Worm (Caenorhabditis elegans): ENCODE measurements around the gene plc-2.

plc-2 gene

DNA sequence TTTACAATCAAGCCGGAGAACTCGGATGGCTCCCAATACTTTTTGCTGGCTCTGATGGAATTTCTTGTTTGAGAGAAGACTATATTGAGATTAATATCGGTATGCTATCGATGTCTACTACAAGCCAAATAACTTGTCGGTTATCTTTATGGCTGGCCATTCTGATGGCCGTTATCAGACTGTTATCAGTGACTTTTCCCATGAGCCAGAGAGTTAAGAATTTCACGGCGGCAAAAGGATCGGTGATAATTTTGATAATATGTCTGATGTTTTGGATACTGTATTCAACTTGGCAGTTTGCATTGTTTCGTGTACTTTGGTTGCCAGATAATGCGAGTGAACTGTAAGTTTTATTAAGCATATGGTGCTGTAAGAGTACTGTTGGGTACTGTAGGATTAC is 33.8 kb downstream of the plc-2 start:
- TF ChIP-seq fos-1 (tag; optimal IDR thresholded peaks at IDR 0.05), result peak; percentile 74
- TF ChIP-seq snpc-4 (tag; optimal IDR thresholded peaks at IDR 0.05), result no peak

DNA sequence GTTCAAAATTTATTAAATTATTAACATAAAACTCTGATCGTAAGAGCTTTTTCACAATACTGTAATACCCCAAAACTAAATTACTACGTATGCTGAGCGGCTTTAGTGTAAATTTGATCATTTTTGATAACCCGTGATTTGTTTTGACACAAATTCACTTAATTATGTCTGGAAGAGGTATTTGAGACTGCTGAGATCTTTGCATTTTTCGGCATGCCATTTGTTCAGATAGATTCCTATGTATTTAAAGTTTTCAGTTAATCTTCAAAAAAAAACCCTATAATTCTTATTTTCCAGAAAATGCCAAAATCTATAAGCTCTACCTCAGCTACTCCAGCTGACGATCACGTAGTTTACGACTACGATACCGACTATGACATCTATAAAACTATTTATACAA is 37.9 kb downstream of the plc-2 start, which contains the start of gene srw-15:
Gene srw-15, plus strand, starts transcription at position 301 of the 400 bp plus-strand sequence.
- TF ChIP-seq mab-5 (tag; optimal IDR thresholded peaks at IDR 0.05) (no peak), ama-1 (optimal IDR thresholded peaks at IDR 0.05) (no peak), fos-1 (tag; optimal IDR thresholded peaks at IDR 0.05) (no peak), nhr-21 (tag; optimal IDR thresholded peaks at IDR 0.05) (no peak), mbf-1 (tag; optimal IDR thresholded peaks at IDR 0.05) (no peak)

DNA sequence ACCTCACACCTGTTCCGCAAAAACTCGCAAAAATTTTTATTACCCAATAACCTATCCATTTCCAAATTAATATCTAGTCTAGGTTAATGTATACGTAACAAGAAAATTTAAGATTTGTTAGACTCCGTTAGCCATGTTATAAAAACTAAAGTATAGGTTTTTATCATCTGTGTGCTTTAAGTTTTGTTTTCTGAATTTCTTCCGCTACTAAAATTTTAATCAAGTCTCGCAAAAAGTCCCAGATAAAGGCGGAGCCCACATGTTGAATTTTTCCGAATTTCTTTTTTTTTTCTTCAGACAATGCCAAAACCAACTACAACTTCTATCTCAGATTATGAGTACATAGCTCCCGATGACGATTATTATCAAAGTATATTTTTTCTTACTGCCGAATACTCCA is 39.8 kb downstream of the plc-2 start, which contains the start of gene srw-13:
Gene srw-13, plus strand, starts transcription at position 301 of the 400 bp plus-strand sequence.
- TF ChIP-seq unc-62 (GFP tag; optimal IDR thresholded peaks at IDR 0.05), result no peak

DNA sequence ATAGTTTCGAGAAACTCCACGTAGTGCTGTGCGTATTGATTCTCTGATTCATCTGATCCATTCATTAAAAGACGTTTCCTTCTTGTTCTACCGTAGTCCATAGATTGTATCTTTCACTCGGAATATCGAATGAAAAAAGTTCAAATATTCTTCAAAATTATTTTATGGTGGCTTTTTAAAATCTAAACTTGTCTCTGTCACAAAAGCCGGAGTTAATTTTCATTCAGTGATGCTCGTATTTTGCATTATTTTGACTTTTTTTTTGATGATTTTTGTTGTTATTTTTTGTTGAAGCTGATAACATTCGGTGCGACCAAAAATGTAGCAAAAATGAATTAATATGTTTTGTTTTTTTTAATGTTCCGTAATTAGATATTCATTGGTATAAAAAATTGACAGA is 43.3 kb downstream of the plc-2 start, which contains the start of gene nhr-164:
Gene nhr-164, minus strand, starts transcription at position 101 of the 400 bp plus-strand sequence.
- TF ChIP-seq nhr-23 (tag; optimal IDR thresholded peaks at IDR 0.05) (no peak), dmd-4 (tag; optimal IDR thresholded peaks at IDR 0.05) (no peak), mbf-1 (tag; optimal IDR thresholded peaks at IDR 0.05) (no peak), ztf-4 (tag; optimal IDR thresholded peaks at IDR 0.05) (no peak), F13H6.1 (tag; optimal IDR thresholded peaks at IDR 0.05) (no peak), C34F6.9 (tag; optimal IDR thresholded peaks at IDR 0.05) (no peak), ama-1 (optimal IDR thresholded peaks at IDR 0.05) (no peak), ZK546.5 (tag; optimal IDR thresholded peaks at IDR 0.05) (no peak), lin-39 (tag; optimal IDR thresholded peaks at IDR 0.05) (no peak), sma-9 (GFP tag; optimal IDR thresholded peaks at IDR 0.05) (no peak), sma-9 (tag; optimal IDR thresholded peaks at IDR 0.05) (no peak), ceh-82 (tag; optimal IDR thresholded peaks at IDR 0.05) (no peak), peb-1 (tag; optimal IDR thresholded peaks at IDR 0.05) (no peak), nhr-237 (tag; optimal IDR thresholded peaks at IDR 0.05) (no peak), nhr-10 (tag; optimal IDR thresholded peaks at IDR 0.05) (no peak), mab-5 (tag; optimal IDR thresholded peaks at IDR 0.05) (no peak), ztf-1 (GFP tag; conservative IDR thresholded peaks at IDR 0.05) (no peak)

DNA sequence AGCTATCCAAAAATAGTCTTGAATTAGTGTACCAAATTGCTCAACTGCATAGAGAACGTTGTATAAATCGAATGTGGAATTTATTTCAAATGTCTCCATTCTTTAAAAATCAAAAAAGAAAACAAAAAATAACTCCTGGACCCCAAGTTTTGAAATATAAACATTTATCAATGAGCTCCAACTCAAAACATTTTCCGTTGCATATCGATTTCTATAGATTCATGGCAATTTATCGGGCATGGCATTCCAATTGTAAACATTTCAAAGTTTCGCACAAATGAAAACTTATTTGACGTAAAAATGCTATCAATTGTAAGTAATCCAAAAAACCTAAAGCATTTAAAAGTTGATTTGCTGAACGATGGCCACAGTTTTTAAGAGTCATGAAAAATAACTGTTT is 46.2 kb downstream of the plc-2 start, which contains the start of gene srw-12:
Gene srw-12, minus strand, starts transcription at position 101 of the 400 bp plus-strand sequence.
- TF ChIP-seq ama-1 (optimal IDR thresholded peaks at IDR 0.05) (no peak), nhr-12 (tag; optimal IDR thresholded peaks at IDR 0.05) (no peak), aly-2 (tag; optimal IDR thresholded peaks at IDR 0.05) (no peak), mdl-1 (tag; optimal IDR thresholded peaks at IDR 0.05) (no peak), nhr-25 (tag; optimal IDR thresholded peaks at IDR 0.05) (no peak), nhr-129 (tag; optimal IDR thresholded peaks at IDR 0.05) (no peak), ZK546.5 (tag; optimal IDR thresholded peaks at IDR 0.05) (no peak), nhr-10 (tag; optimal IDR thresholded peaks at IDR 0.05) (no peak), skn-1 (tag; optimal IDR thresholded peaks at IDR 0.05) (no peak), unc-39 (tag; optimal IDR thresholded peaks at IDR 0.05) (no peak), gmeb-1 (tag; optimal IDR thresholded peaks at IDR 0.05) (no peak)

DNA sequence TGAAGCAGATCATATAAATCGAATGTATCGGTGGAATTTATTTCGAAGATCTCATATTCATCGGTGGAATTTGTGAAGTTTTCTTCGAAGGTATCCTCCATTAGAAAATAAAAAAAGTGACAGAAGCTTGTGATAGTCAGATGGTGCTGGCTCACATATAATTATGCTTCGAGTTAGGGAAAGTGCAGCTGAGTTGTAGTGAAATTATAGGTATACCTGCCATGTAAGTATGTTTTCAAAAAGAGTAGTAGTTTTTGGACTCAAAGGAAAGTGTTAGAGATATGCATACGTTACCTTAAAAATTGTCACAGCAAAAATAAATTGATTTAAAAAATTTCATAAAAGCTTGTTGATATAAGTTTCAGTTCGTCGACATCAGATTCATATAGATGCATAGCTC is 47.8 kb downstream of the plc-2 start, which contains the start of gene srw-11:
Gene srw-11, minus strand, starts transcription at position 101 of the 400 bp plus-strand sequence.
- TF ChIP-seq mdl-1 (tag; optimal IDR thresholded peaks at IDR 0.05) (no peak), ztf-1 (GFP tag; conservative IDR thresholded peaks at IDR 0.05) (no peak), C34F6.9 (tag; optimal IDR thresholded peaks at IDR 0.05) (no peak), lin-13 (GFP tag; optimal IDR thresholded peaks at IDR 0.05) (no peak), zag-1 (tag; optimal IDR thresholded peaks at IDR 0.05) (no peak), egl-27 (tag; optimal IDR thresholded peaks at IDR 0.05) (no peak), blmp-1 (tag; optimal IDR thresholded peaks at IDR 0.05; ENCODE audit: insufficient read depth) (no peak), elt-3 (tag; optimal IDR thresholded peaks at IDR 0.05) (no peak), elt-1 (tag; optimal IDR thresholded peaks at IDR 0.05) (no peak)

Measured in whole organism, L2 larva.